Fruit fly (Drosophila melanogaster) whole organism, embryonic: ENCODE data around the gene ScpX.
A peak's percentile ranks its signal among the peaks of the same experiment; 100 is the strongest.

Experiments used
- Abd-B ChIP-seq: fragments of 200-800 bp; sonication (Bioruptor generic); optimal IDR thresholded peaks from 2 replicates; lab custom pipeline; 2018; ENCODE audit warnings: missing biosample characterization, mild to moderate bottlenecking, missing genetic modification characterization, moderate library complexity
- Atf6 ChIP-seq: fragments of 200-800 bp; sonication (Bioruptor generic); IDR thresholded peaks from 2 replicates; pipeline ENCODE4 v1.3.6; 2022; ENCODE audit warnings: missing biosample characterization, missing genetic modification characterization
- Blimp-1 ChIP-seq: fragments of 200-800 bp; sonication (Bioruptor generic); optimal IDR thresholded peaks from 3 replicates; lab custom pipeline; 2018; ENCODE audit warnings: missing biosample characterization, missing genetic modification characterization, mild to moderate bottlenecking, moderate library complexity, missing genetic modification reagents
- CG10979 ChIP-seq: fragments of 200-800 bp; sonication (Bioruptor generic); optimal IDR thresholded peaks from 2 replicates; lab custom pipeline; 2018; ENCODE audit warnings: missing biosample characterization, mild to moderate bottlenecking, missing genetic modification characterization, moderate library complexity
- CG11093 ChIP-seq: fragments of 200-800 bp; sonication (Bioruptor generic); IDR thresholded peaks from 3 replicates; pipeline ENCODE4 v1.3.6; 2022; ENCODE audit warnings: missing biosample characterization, missing genetic modification characterization
- CG11398 ChIP-seq: fragments of 200-800 bp; sonication (Bioruptor generic); optimal IDR thresholded peaks from 2 replicates; lab custom pipeline; 2016; ENCODE audit warnings: missing biosample characterization, missing genetic modification characterization
- CG11695 ChIP-seq: fragments of 200-800 bp; sonication (Bioruptor generic); IDR thresholded peaks from 3 replicates; pipeline ENCODE4 v1.3.6; 2022; ENCODE audit warnings: missing biosample characterization, missing genetic modification characterization
- CG13296 ChIP-seq: fragments of 200-800 bp; sonication (Bioruptor generic); optimal IDR thresholded peaks from 3 replicates; lab custom pipeline; 2018; ENCODE audit warnings: missing biosample characterization, mild to moderate bottlenecking, missing genetic modification characterization
- CG15601 ChIP-seq: fragments of 200-800 bp; sonication (Bioruptor generic); optimal IDR thresholded peaks from 3 replicates; lab custom pipeline; 2019; ENCODE audit warnings: missing biosample characterization, mild to moderate bottlenecking, missing genetic modification characterization, moderate library complexity
- CG18476 ChIP-seq: fragments of 200-800 bp; sonication (Bioruptor generic); optimal IDR thresholded peaks from 2 replicates; lab custom pipeline; 2016; ENCODE audit warnings: missing biosample characterization, mild to moderate bottlenecking, missing genetic modification characterization
- CG18599 ChIP-seq: fragments of 200-800 bp; sonication (Bioruptor generic); optimal IDR thresholded peaks from 3 replicates; lab custom pipeline; 2017; ENCODE audit warnings: missing biosample characterization, missing genetic modification characterization, mild to moderate bottlenecking, moderate library complexity, missing genetic modification reagents
- CG2116 ChIP-seq: fragments of 200-800 bp; sonication (Bioruptor generic); optimal IDR thresholded peaks from 3 replicates; lab custom pipeline; 2018; ENCODE audit warnings: missing biosample characterization, mild to moderate bottlenecking, missing genetic modification characterization
- CG2202 ChIP-seq: fragments of 200-800 bp; sonication (Bioruptor generic); optimal IDR thresholded peaks from 2 replicates; lab custom pipeline; 2018; ENCODE audit warnings: missing biosample characterization, mild to moderate bottlenecking, missing genetic modification characterization
- CG31224 ChIP-seq: fragments of 200-800 bp; sonication (Bioruptor generic); IDR thresholded peaks from 2 replicates; pipeline ENCODE4 v1.3.6; 2022; ENCODE audit warnings: missing biosample characterization, missing genetic modification characterization
- CG31365 ChIP-seq: fragments of 200-800 bp; sonication (Bioruptor generic); optimal IDR thresholded peaks from 2 replicates; lab custom pipeline; 2018; ENCODE audit warnings: missing biosample characterization, mild to moderate bottlenecking, missing genetic modification characterization
- CG31441 ChIP-seq: fragments of 200-800 bp; sonication (Bioruptor generic); IDR thresholded peaks from 2 replicates; pipeline ENCODE4 v1.3.6; 2022; ENCODE audit warnings: missing biosample characterization, missing genetic modification characterization
- CG32532 ChIP-seq: fragments of 200-800 bp; sonication (Bioruptor generic); IDR thresholded peaks from 2 replicates; pipeline ENCODE4 v1.3.6; 2022; ENCODE audit warnings: missing biosample characterization, missing genetic modification characterization
- CG8359 ChIP-seq: fragments of 200-800 bp; sonication (Bioruptor generic); optimal IDR thresholded peaks from 2 replicates; lab custom pipeline; 2017; ENCODE audit warnings: missing biosample characterization, mild to moderate bottlenecking, missing genetic modification characterization, borderline replicate concordance
- CG8388 ChIP-seq: fragments of 200-800 bp; sonication (Bioruptor generic); optimal IDR thresholded peaks from 2 replicates; lab custom pipeline; 2019; ENCODE audit warnings: missing biosample characterization, mild to moderate bottlenecking, missing genetic modification characterization, moderate library complexity
- Fer1 ChIP-seq: fragments of 200-800 bp; sonication (Bioruptor generic); optimal IDR thresholded peaks from 2 replicates; lab custom pipeline; 2017; ENCODE audit warnings: missing biosample characterization, mild to moderate bottlenecking, missing genetic modification characterization
- Fer2 ChIP-seq: fragments of 200-800 bp; sonication (Bioruptor generic); optimal IDR thresholded peaks from 2 replicates; lab custom pipeline; 2018; ENCODE audit warnings: missing biosample characterization, mild to moderate bottlenecking, missing genetic modification characterization, moderate library complexity
- HmgZ ChIP-seq: fragments of 200-800 bp; sonication (Bioruptor generic); optimal IDR thresholded peaks from 2 replicates; lab custom pipeline; 2018; ENCODE audit warnings: missing biosample characterization, mild to moderate bottlenecking, missing genetic modification characterization
- Lpt ChIP-seq: fragments of >200 bp; optimal IDR thresholded peaks from 2 replicates; lab custom pipeline; 2018; ENCODE audit warnings: missing biosample characterization, missing genetic modification characterization
- Max ChIP-seq: fragments of 200-800 bp; sonication (Bioruptor generic); optimal IDR thresholded peaks from 2 replicates; lab custom pipeline; 2016; ENCODE audit warnings: missing biosample characterization, mild to moderate bottlenecking, missing genetic modification characterization
- Mes4 ChIP-seq: fragments of 200-800 bp; sonication (Bioruptor generic); optimal IDR thresholded peaks from 2 replicates; lab custom pipeline; 2016; ENCODE audit warnings: missing biosample characterization, missing genetic modification characterization
- NfI ChIP-seq: fragments of 200-800 bp; sonication (Bioruptor generic); optimal IDR thresholded peaks from 3 replicates; lab custom pipeline; 2018; ENCODE audit warnings: missing biosample characterization, mild to moderate bottlenecking, missing genetic modification characterization, moderate library complexity
- Pdp1 ChIP-seq, 2 experiments: fragments of 200-800 bp; sonication (Bioruptor generic); optimal IDR thresholded peaks; 3 replicates each; lab custom pipeline; 2016; ENCODE audit warnings: missing biosample characterization in 2 of 2, missing genetic modification characterization in 2 of 2, mild to moderate bottlenecking in 1 of 2, moderate library complexity in 1 of 2
- Trl ChIP-seq, 3 experiments: fragments of >200 bp in 2 of 3; fragments of 200-800 bp in 1 of 3; sonication (Bioruptor generic) in 1 of 3; optimal IDR thresholded peaks; 2 replicates in 1 of 3; 3 replicates in 2 of 3; lab custom pipeline; 2016 to 2017; ENCODE audit warnings: missing biosample characterization in 1 of 3, missing genetic modification characterization in 1 of 3
- abd-A ChIP-seq: fragments of 200-800 bp; sonication (Bioruptor generic); optimal IDR thresholded peaks from 3 replicates; lab custom pipeline; 2019; ENCODE audit warnings: missing biosample characterization, mild to moderate bottlenecking, missing genetic modification characterization, moderate library complexity
- aop ChIP-seq: fragments of 200-800 bp; sonication (Bioruptor generic); IDR thresholded peaks from 2 replicates; pipeline ENCODE4 v1.3.6; 2022; ENCODE audit warnings: missing biosample characterization, missing genetic modification characterization
- btn ChIP-seq: fragments of 200-800 bp; sonication (Bioruptor generic); optimal IDR thresholded peaks from 2 replicates; lab custom pipeline; 2016; ENCODE audit warnings: missing biosample characterization, missing genetic modification characterization
- ci ChIP-seq: fragments of 200-800 bp; sonication (Bioruptor generic); IDR thresholded peaks from 3 replicates; pipeline ENCODE4 v1.3.6; 2022; ENCODE audit warnings: missing biosample characterization, missing genetic modification characterization
- corto ChIP-seq: fragments of 200-800 bp; sonication (Bioruptor generic); optimal IDR thresholded peaks from 2 replicates; lab custom pipeline; 2016; ENCODE audit warnings: missing biosample characterization, mild to moderate bottlenecking, missing genetic modification characterization, moderate library complexity
- crc ChIP-seq: fragments of 200-800 bp; sonication (Bioruptor generic); optimal IDR thresholded peaks from 2 replicates; lab custom pipeline; 2016; ENCODE audit warnings: missing biosample characterization, missing genetic modification characterization
- cwo ChIP-seq: fragments of 200-800 bp; sonication (Bioruptor generic); optimal IDR thresholded peaks from 3 replicates; lab custom pipeline; 2017; ENCODE audit warnings: missing biosample characterization, missing genetic modification characterization, mild to moderate bottlenecking, moderate library complexity, missing genetic modification reagents
- dmrt11E ChIP-seq: fragments of 200-800 bp; sonication (Bioruptor generic); optimal IDR thresholded peaks from 3 replicates; lab custom pipeline; 2018; ENCODE audit warnings: missing biosample characterization, mild to moderate bottlenecking, missing genetic modification characterization, moderate library complexity
- fd3F ChIP-seq: fragments of 200-800 bp; sonication (Bioruptor generic); optimal IDR thresholded peaks from 2 replicates; lab custom pipeline; 2018; ENCODE audit warnings: missing biosample characterization, mild to moderate bottlenecking, missing genetic modification characterization, moderate library complexity
- hkb ChIP-seq, 2 experiments: fragments of 200-800 bp in 1 of 2; fragments of >200 bp in 1 of 2; sonication (Bioruptor generic) in 1 of 2; IDR thresholded peaks in 1 of 2; optimal IDR thresholded peaks in 1 of 2; 2 replicates each; pipeline versions ENCODE4 v1.3.6 to Lab custom; 2017 to 2022; ENCODE audit warnings: missing biosample characterization in 1 of 2, missing genetic modification characterization in 1 of 2
- mld ChIP-seq: fragments of 200-800 bp; sonication (Bioruptor generic); IDR thresholded peaks from 3 replicates; pipeline ENCODE4 v1.3.6; 2022; ENCODE audit warnings: missing biosample characterization, missing genetic modification characterization; ENCODE audit not compliant: partially characterized antibody
- odd ChIP-seq: fragments of 200-800 bp; sonication (Bioruptor generic); optimal IDR thresholded peaks from 2 replicates; lab custom pipeline; 2017; ENCODE audit warnings: missing biosample characterization, mild to moderate bottlenecking, missing genetic modification characterization
- onecut ChIP-seq: fragments of 200-800 bp; sonication (Bioruptor generic); IDR thresholded peaks from 2 replicates; pipeline ENCODE4 v1.3.6; 2022; ENCODE audit warnings: missing biosample characterization, missing genetic modification characterization
- p53 ChIP-seq: fragments of 200-800 bp; sonication (Bioruptor generic); optimal IDR thresholded peaks from 2 replicates; lab custom pipeline; 2016; ENCODE audit warnings: missing biosample characterization, missing genetic modification characterization
- pros ChIP-seq: fragments of 200-800 bp; sonication (Bioruptor generic); optimal IDR thresholded peaks from 3 replicates; lab custom pipeline; 2019; ENCODE audit warnings: missing biosample characterization, mild to moderate bottlenecking, missing genetic modification characterization, moderate library complexity
- sd ChIP-seq: fragments of 200-800 bp; sonication (Bioruptor generic); optimal IDR thresholded peaks from 3 replicates; lab custom pipeline; 2018; ENCODE audit warnings: missing biosample characterization, mild to moderate bottlenecking, missing genetic modification characterization, moderate library complexity
- stc ChIP-seq: fragments of 200-800 bp; sonication (Bioruptor generic); IDR thresholded peaks from 2 replicates; pipeline ENCODE4 v1.3.6; 2022; ENCODE audit warnings: missing biosample characterization, missing genetic modification characterization
- vvl ChIP-seq: fragments of 200-800 bp; sonication (Bioruptor generic); IDR thresholded peaks from 2 replicates; pipeline ENCODE4 v1.3.6; 2022; ENCODE audit warnings: missing biosample characterization, missing genetic modification characterization
- wek ChIP-seq: fragments of 200-800 bp; sonication (Bioruptor generic); optimal IDR thresholded peaks from 3 replicates; lab custom pipeline; 2018; ENCODE audit warnings: missing biosample characterization, mild to moderate bottlenecking, missing genetic modification characterization, moderate library complexity

Gene ScpX

DNA sequence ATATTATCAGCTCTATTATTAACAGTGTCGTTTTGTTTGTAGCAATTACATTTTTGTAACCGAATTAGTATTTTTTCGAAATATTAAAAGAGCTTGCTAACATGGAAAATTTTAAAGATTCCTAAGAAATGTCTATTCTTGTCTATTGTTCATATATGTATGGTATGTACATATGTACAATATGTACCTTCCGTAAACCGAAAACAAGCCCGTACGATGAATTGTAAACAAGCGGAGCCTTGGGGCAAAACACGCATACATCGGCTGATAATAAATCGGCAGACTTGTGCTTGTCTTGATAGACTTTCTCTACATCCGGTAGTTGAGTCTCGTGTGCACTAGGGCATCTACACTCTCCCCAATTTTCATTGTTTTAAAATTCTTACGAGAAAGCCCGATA is 8.2 kb upstream of the ScpX start (continued):
- TF ChIP-seq CG11695 (GFP tag; lab: Robert Waterston, UW) (peak; percentile 48; the same call in 1 of the 3 replicates), CG13296 (GFP tag; lab: Kevin White, UChicago) (peak; percentile 2), CG8388 (GFP tag; lab: Kevin White, UChicago) (peak; percentile 11), CG31441 (GFP tag; lab: Robert Waterston, UW) (peak; percentile 27; the same call in 1 of the 2 replicates), wek (peak; percentile 75), Trl (optimal IDR thresholded peaks at IDR 0.05; lab: Kevin White, UChicago) (no peak), Trl (GFP tag; optimal IDR thresholded peaks at IDR 0.05; lab: Kevin White, UChicago) (peak; percentile 46), CG15601 (tag; lab: Kevin White, UChicago) (peak; percentile 78), Mes4 (GFP tag; lab: Kevin White, UChicago) (peak; percentile 42), odd (GFP tag; lab: Kevin White, UChicago) (peak; percentile 18), btn (GFP tag; lab: Kevin White, UChicago) (no peak), CG18476 (GFP tag; lab: Kevin White, UChicago) (no peak), dmrt11E (tag; lab: Kevin White, UChicago) (peak; percentile 61), CG10979 (tag; lab: Kevin White, UChicago) (peak; percentile 4), Abd-B (GFP tag; lab: Kevin White, UChicago) (no peak), Fer1 (peak; percentile 50), Lpt (GFP tag; lab: Kevin White, UChicago) (no peak), CG11093 (GFP tag; lab: Robert Waterston, UW) (peak; percentile 47; the same call in 1 of the 3 replicates), Max (GFP tag; lab: Kevin White, UChicago) (peak; percentile 56), CG18599 (GFP tag; lab: Kevin White, UChicago) (peak; percentile 72), NfI (GFP tag; lab: Kevin White, UChicago) (no peak), CG31224 (0 out of 2 replicates have a peak, but pooled peaks have one; percentile 14), CG2116 (GFP tag; lab: Kevin White, UChicago) (no peak), CG2202 (tag; lab: Kevin White, UChicago) (peak; percentile 65), onecut (peak; percentile 68), cwo (GFP tag; lab: Kevin White, UChicago) (peak; percentile 81), Fer2 (tag; lab: Kevin White, UChicago) (peak; percentile 39), fd3F (peak; percentile 50), CG8359 (GFP tag; lab: Kevin White, UChicago) (peak; percentile 28), Blimp-1 (GFP tag; lab: Kevin White, UChicago) (no peak), crc (GFP tag; lab: Kevin White, UChicago) (no peak)

DNA sequence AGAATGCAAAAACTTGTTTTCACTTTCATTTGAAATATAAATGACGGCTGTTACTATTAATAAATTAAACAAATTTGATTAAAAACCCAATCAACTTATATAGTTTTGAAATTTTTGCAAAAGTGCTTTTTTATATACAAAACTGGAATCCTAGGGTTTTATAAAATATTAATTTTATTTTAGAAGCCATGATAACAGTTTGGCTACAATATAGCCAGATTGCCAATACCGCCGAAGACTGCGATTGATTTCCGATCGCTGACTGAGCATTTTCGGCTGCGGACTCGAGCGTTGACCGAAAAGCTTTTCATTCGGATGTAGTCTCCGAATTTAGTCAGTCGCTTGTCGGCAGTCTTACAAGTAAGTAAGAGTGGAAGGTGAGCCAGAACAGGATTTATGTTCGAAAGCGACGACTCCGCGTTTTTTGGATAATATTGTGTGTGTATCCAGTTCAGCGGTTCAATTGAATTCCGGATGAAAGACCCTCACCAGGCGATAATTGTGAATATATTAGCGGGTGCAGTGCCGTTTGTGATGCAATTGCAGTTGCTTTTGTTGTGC is 7.7 kb upstream of the ScpX start, which contains the start of gene Ugt36D1:
TSS of gene Ugt36D1 (plus strand) at position 306 of the 561 bp plus-strand sequence.
- TF ChIP-seq CG11398 (GFP tag; lab: Kevin White, UChicago) (no peak), corto (peak; percentile 4), pros (GFP tag; lab: Kevin White, UChicago) (no peak), ci (peak; percentile 74; the same call in 2 of the 3 replicates), abd-A (tag; lab: Kevin White, UChicago) (peak; percentile 18), hkb (optimal IDR thresholded peaks at IDR 0.05; lab: Kevin White, UChicago) (no peak), hkb (GFP tag; IDR thresholded peaks at IDR 0.05; lab: Robert Waterston, UW) (0 out of 2 replicates have a peak, but pooled peaks have one; percentile 33), vvl (GFP tag; lab: Robert Waterston, UW) (0 out of 2 replicates have a peak, but pooled peaks have one; percentile 37), CG31365 (tag; lab: Kevin White, UChicago) (peak; percentile 10), aop (peak; percentile 67; the same call in 1 of the 2 replicates), p53 (peak; percentile 2), CG32532 (GFP tag; lab: Robert Waterston, UW) (0 out of 2 replicates have a peak, but pooled peaks have one; percentile 24), Pdp1 (GFP tag; optimal IDR thresholded peaks at IDR 0.05; lab: Kevin White, UChicago) (peak in 1 of 2 experiments; percentile 80), stc (peak; percentile 23; the same call in 1 of the 2 replicates), Atf6 (0 out of 2 replicates have a peak, but pooled peaks have one; percentile 12), sd (tag; lab: Kevin White, UChicago) (peak; percentile 76), HmgZ (tag; lab: Kevin White, UChicago) (peak; percentile 6), mld (GFP tag; lab: Robert Waterston, UW) (0 out of 3 replicates have a peak, but pooled peaks have one; percentile 48)
